Worm (Caenorhabditis elegans): Measurements from ENCODE around the gene W08A12.2.

The W08A12.2 gene

ce11 chrV:3686292-3686691, 600 bp upstream of the W08A12.2 start:
- TF ChIP-seq ets-5 (GFP tag; IDR thresholded peaks at IDR 0.05) (no peak), lsy-2 (tag; optimal IDR thresholded peaks at IDR 0.05) (peak in 1 of 2 experiments; percentile 59), nhr-85 (tag) (no peak), hpl-2 (GFP tag; optimal IDR thresholded peaks at IDR 0.05) (no peak), snu-23 (GFP tag; optimal IDR thresholded peaks at IDR 0.05) (no peak)

- TF ChIP-seq nhr-85 (tag) (peak; percentile 5), isw-1 (GFP tag; IDR thresholded peaks at IDR 0.05) (no peak), nhr-77 (tag; optimal IDR thresholded peaks at IDR 0.05) (no peak), blmp-1 (tag; optimal IDR thresholded peaks at IDR 0.05) (peak; percentile 21)
Measured at ce11 chrV:3682553-3682952, 3.1 kb downstream of the W08A12.2 start, which contains the start of gene W08A12.3. W08A12.3 (plus strand) TSS chrV:3682853.

- TF ChIP-seq lin-14 (GFP tag; optimal IDR thresholded peaks at IDR 0.05) (peak; percentile 17), lir-3 (tag; optimal IDR thresholded peaks at IDR 0.05; ENCODE audit: poor library complexity) (no peak)
Measured at ce11 chrV:3678513-3678912, 7.2 kb downstream of the W08A12.2 start.

ce11 chrV:3677212-3677611, 8.5 kb downstream of the W08A12.2 start:
- no peak for TF ChIP-seq efl-3 (GFP tag; optimal IDR thresholded peaks at IDR 0.05)
- no peak for TF ChIP-seq pqm-1 (tag; optimal IDR thresholded peaks at IDR 0.05)
- no peak for TF ChIP-seq sup-37 (GFP tag; optimal IDR thresholded peaks at IDR 0.05)
- TF ChIP-seq hlh-17 (GFP tag; optimal IDR thresholded peaks at IDR 0.05; ENCODE audit: borderline replicate concordance), result no peak
- no peak for TF ChIP-seq nhr-237 (tag; optimal IDR thresholded peaks at IDR 0.05)
- TF ChIP-seq zag-1 (tag; optimal IDR thresholded peaks at IDR 0.05), result no peak
- no peak for TF ChIP-seq Y116A8C.19 (tag; optimal IDR thresholded peaks at IDR 0.05; ENCODE audit: borderline replicate concordance)
- no peak for TF ChIP-seq blmp-1 (tag; optimal IDR thresholded peaks at IDR 0.05)
- no peak for TF ChIP-seq unc-98 (GFP tag; IDR thresholded peaks at IDR 0.05)
- no peak for TF ChIP-seq dsc-1 (tag; optimal IDR thresholded peaks at IDR 0.05)
- no peak for TF ChIP-seq lin-35 (GFP tag; optimal IDR thresholded peaks at IDR 0.05)
- no peak for TF ChIP-seq pax-3 (tag; optimal IDR thresholded peaks at IDR 0.05)
- no peak for TF ChIP-seq nhr-28 (tag; optimal IDR thresholded peaks at IDR 0.05)
- no peak for TF ChIP-seq C16A3.4 (tag; optimal IDR thresholded peaks at IDR 0.05)
- no peak for TF ChIP-seq lin-15B (tag; optimal IDR thresholded peaks at IDR 0.05)
- no peak for TF ChIP-seq nhr-47 (tag; optimal IDR thresholded peaks at IDR 0.05)
- TF ChIP-seq lin-14 (GFP tag; optimal IDR thresholded peaks at IDR 0.05), result peak; percentile 89
- TF ChIP-seq ceh-63 (GFP tag; optimal IDR thresholded peaks at IDR 0.05), result no peak
- peak; percentile 44; the same call in 1 of the 2 replicates for TF ChIP-seq nhr-19 (GFP tag; conservative IDR thresholded peaks at IDR 0.05)
- peak; percentile 23 to 33 for TF ChIP-seq lsy-2 (tag; optimal IDR thresholded peaks at IDR 0.05)
- no peak for TF ChIP-seq grh-1 (GFP tag; IDR thresholded peaks at IDR 0.05)
- TF ChIP-seq elt-3 (tag; optimal IDR thresholded peaks at IDR 0.05), result no peak
- TF ChIP-seq ztf-4 (tag; optimal IDR thresholded peaks at IDR 0.05), result no peak
- no peak for TF ChIP-seq sptf-1 (tag; optimal IDR thresholded peaks at IDR 0.05)
- no peak for TF ChIP-seq ets-5 (GFP tag; IDR thresholded peaks at IDR 0.05)
- no peak for TF ChIP-seq lin-13 (GFP tag; optimal IDR thresholded peaks at IDR 0.05)
- no peak for TF ChIP-seq isw-1 (GFP tag; IDR thresholded peaks at IDR 0.05)
- TF ChIP-seq ceh-82 (tag; optimal IDR thresholded peaks at IDR 0.05), result no peak
- no peak for TF ChIP-seq ces-1 (GFP tag; optimal IDR thresholded peaks at IDR 0.05)
- TF ChIP-seq fkh-8 (tag; optimal IDR thresholded peaks at IDR 0.05), result no peak
- no peak for TF ChIP-seq alr-1 (tag; optimal IDR thresholded peaks at IDR 0.05; ENCODE audit: borderline replicate concordance)
- TF ChIP-seq lin-39 (tag; optimal IDR thresholded peaks at IDR 0.05), result no peak
- TF ChIP-seq nhr-12 (tag; optimal IDR thresholded peaks at IDR 0.05), result no peak
- TF ChIP-seq efl-1 (optimal IDR thresholded peaks at IDR 0.05), result no peak
- TF ChIP-seq efl-1 (GFP tag; optimal IDR thresholded peaks at IDR 0.05 in 1 of 2), result peak in 1 of 2 experiments; percentile 64
- no peak for TF ChIP-seq F16B12.6 (tag; optimal IDR thresholded peaks at IDR 0.05)
- no peak for TF ChIP-seq mab-9 (GFP tag; IDR thresholded peaks at IDR 0.05)
- TF ChIP-seq mdl-1 (tag; optimal IDR thresholded peaks at IDR 0.05), result no peak
- TF ChIP-seq swsn-7 (tag; optimal IDR thresholded peaks at IDR 0.05), result no peak
- TF ChIP-seq ceh-88 (GFP tag; IDR thresholded peaks at IDR 0.05), result no peak
- no peak for TF ChIP-seq ama-1 (optimal IDR thresholded peaks at IDR 0.05)
- TF ChIP-seq rnt-1 (tag; optimal IDR thresholded peaks at IDR 0.05), result peak; percentile 57
- no peak for TF ChIP-seq xbp-1 (tag; optimal IDR thresholded peaks at IDR 0.05)

All from whole organism, L1 larva.